Worm (Caenorhabditis elegans): ENCODE results near the gene acs-4.

acs-4 gene

ce11 chrIII:7148191-7148590 is 19.4 kb upstream of the acs-4 start:
- no peak for TF ChIP-seq nhr-76 (tag; optimal IDR thresholded peaks at IDR 0.05)
- no peak for TF ChIP-seq nhr-23 (tag; optimal IDR thresholded peaks at IDR 0.05)
- no peak for TF ChIP-seq ZK546.5 (tag; optimal IDR thresholded peaks at IDR 0.05)
- TF ChIP-seq ceh-9 (tag; optimal IDR thresholded peaks at IDR 0.05) = no peak
- TF ChIP-seq elt-3 (tag; optimal IDR thresholded peaks at IDR 0.05) = no peak
- no peak for TF ChIP-seq fkh-2 (tag; optimal IDR thresholded peaks at IDR 0.05)
- TF ChIP-seq fos-1 (tag; optimal IDR thresholded peaks at IDR 0.05) = no peak
- TF ChIP-seq nhr-43 (tag; optimal IDR thresholded peaks at IDR 0.05; ENCODE audit: poor library complexity, severe bottlenecking) = no peak
- no peak for TF ChIP-seq mml-1 (tag; optimal IDR thresholded peaks at IDR 0.05)
- TF ChIP-seq ama-1 (optimal IDR thresholded peaks at IDR 0.05) = no peak
- TF ChIP-seq nhr-12 (tag; optimal IDR thresholded peaks at IDR 0.05) = no peak
- TF ChIP-seq tbx-2 (tag; optimal IDR thresholded peaks at IDR 0.05) = no peak
- TF ChIP-seq nhr-28 (tag; optimal IDR thresholded peaks at IDR 0.05) = no peak
- TF ChIP-seq elt-1 (tag; optimal IDR thresholded peaks at IDR 0.05) = no peak
- no peak for TF ChIP-seq mdl-1 (tag; optimal IDR thresholded peaks at IDR 0.05)
- TF ChIP-seq egl-5 (tag; optimal IDR thresholded peaks at IDR 0.05) = no peak
- TF ChIP-seq ceh-28 (tag; optimal IDR thresholded peaks at IDR 0.05) = no peak

ce11 chrIII:7150162-7150561 is 17.5 kb upstream of the acs-4 start:
- no peak for TF ChIP-seq ZK546.5 (tag; optimal IDR thresholded peaks at IDR 0.05)
- TF ChIP-seq elt-1 (tag; optimal IDR thresholded peaks at IDR 0.05) = no peak
- no peak for TF ChIP-seq nhr-77 (tag; optimal IDR thresholded peaks at IDR 0.05)
- no peak for TF ChIP-seq aly-2 (tag; optimal IDR thresholded peaks at IDR 0.05)

ce11 chrIII:7152569-7152968 is 15.1 kb upstream of the acs-4 start:
- TF ChIP-seq mml-1 (tag; optimal IDR thresholded peaks at IDR 0.05) = no peak
- no peak for TF ChIP-seq fkh-2 (tag; optimal IDR thresholded peaks at IDR 0.05)
- TF ChIP-seq nhr-23 (tag; optimal IDR thresholded peaks at IDR 0.05) = peak; percentile 37

ce11 chrIII:7153747-7154238 is 13.8 kb upstream of the acs-4 start, which contains the start of gene ogt-1:
Gene ogt-1, minus strand, starts transcription at chrIII:7153797.
- TF ChIP-seq hmg-11 (tag; optimal IDR thresholded peaks at IDR 0.05) (peak; percentile 86), nhr-23 (tag; optimal IDR thresholded peaks at IDR 0.05) (peak; percentile 93), mml-1 (tag; optimal IDR thresholded peaks at IDR 0.05) (no peak), ceh-82 (tag; optimal IDR thresholded peaks at IDR 0.05) (no peak), eor-1 (tag; optimal IDR thresholded peaks at IDR 0.05) (peak in 1 of 2 experiments; percentile 45), elt-2 (tag; optimal IDR thresholded peaks at IDR 0.05) (peak; percentile 62), aly-2 (tag; optimal IDR thresholded peaks at IDR 0.05) (no peak), elt-3 (tag; optimal IDR thresholded peaks at IDR 0.05) (no peak), jun-1 (tag; optimal IDR thresholded peaks at IDR 0.05) (peak; percentile 89), daf-12 (tag; optimal IDR thresholded peaks at IDR 0.05) (no peak), ceh-28 (tag; optimal IDR thresholded peaks at IDR 0.05) (peak; percentile 87), nhr-237 (tag; optimal IDR thresholded peaks at IDR 0.05) (no peak), mdl-1 (tag; optimal IDR thresholded peaks at IDR 0.05) (peak; percentile 66), ztf-4 (tag; optimal IDR thresholded peaks at IDR 0.05) (peak; percentile 52), pha-4 (tag; optimal IDR thresholded peaks at IDR 0.05) (peak; percentile 94), tbx-2 (tag; optimal IDR thresholded peaks at IDR 0.05) (peak; percentile 61), ceh-16 (tag; optimal IDR thresholded peaks at IDR 0.05) (no peak), nhr-77 (tag; optimal IDR thresholded peaks at IDR 0.05) (peak; percentile 43), sea-2 (GFP tag; optimal IDR thresholded peaks at IDR 0.05) (no peak), skn-1 (tag; optimal IDR thresholded peaks at IDR 0.05) (peak; percentile 63), lin-15B (tag; optimal IDR thresholded peaks at IDR 0.05) (peak; percentile 72), unc-62 (GFP tag; optimal IDR thresholded peaks at IDR 0.05) (peak; percentile 32), ztf-11 (tag; optimal IDR thresholded peaks at IDR 0.05) (no peak), ama-1 (optimal IDR thresholded peaks at IDR 0.05) (peak; percentile 80), egl-27 (tag; optimal IDR thresholded peaks at IDR 0.05) (peak; percentile 83), ceh-9 (tag; optimal IDR thresholded peaks at IDR 0.05) (no peak), unc-39 (tag; optimal IDR thresholded peaks at IDR 0.05) (no peak), nhr-25 (tag; optimal IDR thresholded peaks at IDR 0.05) (peak; percentile 96), nhr-76 (tag; optimal IDR thresholded peaks at IDR 0.05) (no peak), fkh-2 (tag; optimal IDR thresholded peaks at IDR 0.05) (no peak), nhr-43 (tag; optimal IDR thresholded peaks at IDR 0.05; ENCODE audit: poor library complexity, severe bottlenecking) (peak; percentile 84), elt-1 (tag; optimal IDR thresholded peaks at IDR 0.05) (peak; percentile 64), fos-1 (tag; optimal IDR thresholded peaks at IDR 0.05) (peak; percentile 70), snpc-4 (tag; optimal IDR thresholded peaks at IDR 0.05) (peak; percentile 57), nhr-12 (tag; optimal IDR thresholded peaks at IDR 0.05) (no peak), zag-1 (tag; optimal IDR thresholded peaks at IDR 0.05) (no peak), R02D3.7 (tag; optimal IDR thresholded peaks at IDR 0.05) (peak; percentile 59), pqm-1 (tag; optimal IDR thresholded peaks at IDR 0.05) (peak; percentile 77), lin-39 (tag; optimal IDR thresholded peaks at IDR 0.05) (no peak), nhr-67 (tag; optimal IDR thresholded peaks at IDR 0.05) (no peak), nhr-11 (tag; optimal IDR thresholded peaks at IDR 0.05) (peak; percentile 6), nhr-28 (tag; optimal IDR thresholded peaks at IDR 0.05) (no peak), ZK546.5 (tag; optimal IDR thresholded peaks at IDR 0.05) (no peak), lsy-12 (tag; optimal IDR thresholded peaks at IDR 0.05) (peak; percentile 58), egl-5 (tag; optimal IDR thresholded peaks at IDR 0.05) (peak; percentile 86)

Data from whole organism, L3 larva.